Fruit fly (Drosophila melanogaster) whole organism, pupa: ENCODE measurements around the gene CG5644.

Experiments used
- CG12605 ChIP-seq: fragments of 200-800 bp; sonication (Bioruptor generic); IDR thresholded peaks from 2 replicates; pipeline ENCODE4 v1.3.6; 2022; ENCODE audit warnings: missing biosample characterization, missing genetic modification characterization
- CG32121 ChIP-seq: fragments of 200-800 bp; sonication (Bioruptor generic); IDR thresholded peaks from 2 replicates; pipeline ENCODE4 v1.3.6; 2022; ENCODE audit warnings: missing biosample characterization, missing genetic modification characterization
- CG34367 ChIP-seq: fragments of 200-800 bp; sonication (Bioruptor generic); optimal IDR thresholded peaks from 2 replicates; lab custom pipeline; 2018; ENCODE audit warnings: missing biosample characterization, mild to moderate bottlenecking, missing genetic modification characterization
- CG8301 ChIP-seq: fragments of 200-800 bp; sonication (Bioruptor generic); optimal IDR thresholded peaks from 2 replicates; lab custom pipeline; 2018; ENCODE audit warnings: missing biosample characterization, mild to moderate bottlenecking, missing genetic modification characterization
- CG9948 ChIP-seq: fragments of 200-800 bp; sonication (Bioruptor generic); optimal IDR thresholded peaks from 2 replicates; lab custom pipeline; 2018; ENCODE audit warnings: missing biosample characterization, mild to moderate bottlenecking, missing genetic modification characterization, moderate library complexity
- D1 ChIP-seq: fragments of 200-800 bp; sonication (Bioruptor generic); optimal IDR thresholded peaks from 2 replicates; lab custom pipeline; 2018; ENCODE audit warnings: missing biosample characterization, mild to moderate bottlenecking, missing genetic modification characterization, moderate library complexity
- EcR ChIP-seq: fragments of 200-800 bp; sonication (Bioruptor generic); optimal IDR thresholded peaks from 3 replicates; lab custom pipeline; 2019; ENCODE audit warnings: missing biosample characterization, missing genetic modification characterization, mild to moderate bottlenecking, moderate library complexity, missing genetic modification reagents
- Ets98B ChIP-seq: fragments of 200-800 bp; sonication (Bioruptor generic); IDR thresholded peaks from 2 replicates; pipeline ENCODE4 v1.3.6; 2022; ENCODE audit warnings: missing biosample characterization, missing genetic modification characterization
- Pif1A ChIP-seq: fragments of 200-800 bp; sonication (Bioruptor generic); optimal IDR thresholded peaks from 3 replicates; lab custom pipeline; 2016; ENCODE audit warnings: missing biosample characterization, missing genetic modification characterization
- Snoo ChIP-seq: fragments of 200-800 bp; sonication (Bioruptor generic); optimal IDR thresholded peaks from 3 replicates; lab custom pipeline; 2017; ENCODE audit warnings: missing biosample characterization, mild to moderate bottlenecking, missing genetic modification characterization, inconsistent platforms

dm6 chr3L:8954648-8955033 lies 25.0 kb downstream of the CG5644 start, which contains the start of gene GNBP3:
- peak; percentile 93 for TF ChIP-seq CG8301 (tag; lab: Kevin White, UChicago)
- no peak for TF ChIP-seq Pif1A (GFP tag; lab: Kevin White, UChicago)
- TF ChIP-seq CG9948 (tag; lab: Kevin White, UChicago): peak; percentile 88
- TF ChIP-seq Ets98B (GFP tag; lab: Robert Waterston, UW): peak; percentile 90
- peak; percentile 96 for TF ChIP-seq Snoo (tag; lab: Kevin White, UChicago)
- no peak for TF ChIP-seq D1 (tag; lab: Kevin White, UChicago)
- TF ChIP-seq EcR (GFP tag; lab: Kevin White, UChicago): peak; percentile 85
- peak; percentile 89 for TF ChIP-seq CG12605 (GFP tag; lab: Robert Waterston, UW)
- TF ChIP-seq CG32121 (GFP tag; lab: Robert Waterston, UW): peak; percentile 20; the same call in 1 of the 2 replicates
- TF ChIP-seq CG34367: peak; percentile 88
